Fruit fly (Drosophila melanogaster): ENCODE data around the gene CG14543.

CG14543 gene

dm6 chr3R:26012288-26012687, 44.1 kb upstream of the CG14543 start (continued):
- peak; percentile 53 for TF ChIP-seq kni (GFP tag; optimal IDR thresholded peaks at IDR 0.05)

- no peak for TF ChIP-seq CG10321 (GFP tag; IDR thresholded peaks at IDR 0.05)
- peak; percentile 26 for TF ChIP-seq scrt (GFP tag; optimal IDR thresholded peaks at IDR 0.05)
- TF ChIP-seq CG12104 (GFP tag; optimal IDR thresholded peaks at IDR 0.05): peak; percentile 26
- peak; percentile 64 for TF ChIP-seq CG13424 (tag; optimal IDR thresholded peaks at IDR 0.05)
- TF ChIP-seq CG2202 (tag; optimal IDR thresholded peaks at IDR 0.05): peak; percentile 54
- TF ChIP-seq CG11723 (GFP tag; optimal IDR thresholded peaks at IDR 0.05): no peak
- TF ChIP-seq pfk (GFP tag; optimal IDR thresholded peaks at IDR 0.05): no peak
- TF ChIP-seq Hmx (GFP tag; optimal IDR thresholded peaks at IDR 0.05): no peak
- TF ChIP-seq gcm (GFP tag; optimal IDR thresholded peaks at IDR 0.05): peak; percentile 16
- no peak for TF ChIP-seq Ravus (GFP tag; IDR thresholded peaks at IDR 0.05)
- TF ChIP-seq emc (GFP tag; optimal IDR thresholded peaks at IDR 0.05): no peak
- no peak for TF ChIP-seq CG12155 (GFP tag; optimal IDR thresholded peaks at IDR 0.05)
- no peak for TF ChIP-seq da (GFP tag; optimal IDR thresholded peaks at IDR 0.05)
- peak; percentile 34 for TF ChIP-seq CG9437 (GFP tag; optimal IDR thresholded peaks at IDR 0.05)
- peak; percentile 84 for TF ChIP-seq CG10979 (tag; optimal IDR thresholded peaks at IDR 0.05)
- no peak for TF ChIP-seq shn (GFP tag; optimal IDR thresholded peaks at IDR 0.05)
- TF ChIP-seq MTF-1 (GFP tag; optimal IDR thresholded peaks at IDR 0.05; ENCODE audit: borderline replicate concordance): no peak
- no peak for TF ChIP-seq zf30C (GFP tag; optimal IDR thresholded peaks at IDR 0.05)
- TF ChIP-seq sug (tag; optimal IDR thresholded peaks at IDR 0.05): no peak
- TF ChIP-seq gsb (GFP tag; IDR thresholded peaks at IDR 0.05): no peak
- peak; percentile 47 for TF ChIP-seq trem (tag; optimal IDR thresholded peaks at IDR 0.05)
- TF ChIP-seq CG17328 (GFP tag; IDR thresholded peaks at IDR 0.05): peak; percentile 49; the same call in 1 of the 2 replicates
- peak; percentile 74 for TF ChIP-seq Xrp1 (GFP tag; IDR thresholded peaks at IDR 0.05)
- TF ChIP-seq CG2712 (tag; optimal IDR thresholded peaks at IDR 0.05): peak; percentile 86
- 0 out of 2 replicates have a peak, but pooled peaks have one; percentile 17 for TF ChIP-seq esg (GFP tag; conservative IDR thresholded peaks at IDR 0.05)
- peak; percentile 82 for TF ChIP-seq CG17829 (tag; optimal IDR thresholded peaks at IDR 0.05)
- TF ChIP-seq peb (GFP tag; IDR thresholded peaks at IDR 0.05): peak; percentile 59; the same call in 1 of the 2 replicates
- peak; percentile 88 for TF ChIP-seq dmrt11E (tag; optimal IDR thresholded peaks at IDR 0.05)
- peak; percentile 27 for TF ChIP-seq CG16815 (GFP tag; optimal IDR thresholded peaks at IDR 0.05)
- TF ChIP-seq CG11085 (GFP tag; IDR thresholded peaks at IDR 0.05): no peak
- no peak for TF ChIP-seq CG10274 (GFP tag; optimal IDR thresholded peaks at IDR 0.05)
- TF ChIP-seq Kr (GFP tag; optimal IDR thresholded peaks at IDR 0.05): no peak
- TF ChIP-seq NK7.1 (GFP tag; optimal IDR thresholded peaks at IDR 0.05): no peak
- no peak for TF ChIP-seq NC2β (GFP tag; optimal IDR thresholded peaks at IDR 0.05)
- TF ChIP-seq CG8478 (optimal IDR thresholded peaks at IDR 0.05): no peak
- no peak for TF ChIP-seq usp (GFP tag; optimal IDR thresholded peaks at IDR 0.05)
- TF ChIP-seq unpg (GFP tag; optimal IDR thresholded peaks at IDR 0.05): peak; percentile 61
- no peak for TF ChIP-seq bigmax (GFP tag; optimal IDR thresholded peaks at IDR 0.05)
- TF ChIP-seq sens (GFP tag): peak; percentile 73
- no peak for TF ChIP-seq CG10147 (GFP tag; optimal IDR thresholded peaks at IDR 0.05)
- TF ChIP-seq nau (GFP tag; optimal IDR thresholded peaks at IDR 0.05): no peak
- no peak for TF ChIP-seq p53 (GFP tag; optimal IDR thresholded peaks at IDR 0.05)
- TF ChIP-seq Asciz (GFP tag; optimal IDR thresholded peaks at IDR 0.05): peak; percentile 3
- no peak for TF ChIP-seq H2.0 (GFP tag; IDR thresholded peaks at IDR 0.05)
- peak; percentile 6; the same call in 1 of the 2 replicates for TF ChIP-seq Drgx (GFP tag; IDR thresholded peaks at IDR 0.05)
- no peak for TF ChIP-seq YL-1 (GFP tag; optimal IDR thresholded peaks at IDR 0.05)
- TF ChIP-seq ase (GFP tag; IDR thresholded peaks at IDR 0.05): no peak
These were observed 43.4 kb upstream of the CG14543 start for dm6 chr3R:26012801-26013663.
